Worm (Caenorhabditis elegans): Measurements from ENCODE around the gene srd-59.

DNA sequence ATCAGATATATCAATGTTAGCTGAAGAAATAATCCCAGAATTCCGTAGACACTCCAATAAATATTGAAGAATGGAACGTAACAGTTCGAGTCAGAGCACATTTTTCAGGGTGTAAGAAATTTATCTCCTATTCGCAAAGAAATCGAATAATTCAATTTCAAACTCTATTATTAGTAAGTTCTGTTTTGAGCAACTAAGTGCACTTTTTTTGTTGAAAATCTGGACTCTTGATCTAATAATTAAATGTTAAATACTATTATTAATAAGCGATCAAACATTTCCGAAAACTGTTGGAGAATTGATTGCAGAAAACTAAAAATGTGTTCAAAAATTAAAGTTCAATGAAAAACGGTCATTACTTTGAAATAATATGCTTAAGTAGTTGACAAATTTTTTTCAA is 2.4 kb upstream of the srd-59 start, which contains the start of gene srd-56:
- no peak for TF ChIP-seq ztf-29 (GFP tag; IDR thresholded peaks at IDR 0.05)
- no peak for TF ChIP-seq flt-1 (GFP tag; IDR thresholded peaks at IDR 0.05)
- TF ChIP-seq ref-1 (GFP tag; conservative IDR thresholded peaks at IDR 0.05): no peak
- TF ChIP-seq cog-1 (tag; optimal IDR thresholded peaks at IDR 0.05): no peak
- TF ChIP-seq ztf-23 (GFP tag; IDR thresholded peaks at IDR 0.05): no peak
- no peak for TF ChIP-seq klf-2 (GFP tag; conservative IDR thresholded peaks at IDR 0.05)
- TF ChIP-seq tab-1 (GFP tag; IDR thresholded peaks at IDR 0.05): no peak

Data from whole organism, midembryonic.